Fruit fly (Drosophila melanogaster): Measurements from ENCODE around the gene Rab23.

Rab23 gene

dm6 chr3R:5658984-5659802 lies 26.0 kb downstream of the Rab23 start:
- no peak for TF ChIP-seq CTCF (optimal IDR thresholded peaks at IDR 0.05)
- no peak for TF ChIP-seq CG8478 (optimal IDR thresholded peaks at IDR 0.05)

DNA sequence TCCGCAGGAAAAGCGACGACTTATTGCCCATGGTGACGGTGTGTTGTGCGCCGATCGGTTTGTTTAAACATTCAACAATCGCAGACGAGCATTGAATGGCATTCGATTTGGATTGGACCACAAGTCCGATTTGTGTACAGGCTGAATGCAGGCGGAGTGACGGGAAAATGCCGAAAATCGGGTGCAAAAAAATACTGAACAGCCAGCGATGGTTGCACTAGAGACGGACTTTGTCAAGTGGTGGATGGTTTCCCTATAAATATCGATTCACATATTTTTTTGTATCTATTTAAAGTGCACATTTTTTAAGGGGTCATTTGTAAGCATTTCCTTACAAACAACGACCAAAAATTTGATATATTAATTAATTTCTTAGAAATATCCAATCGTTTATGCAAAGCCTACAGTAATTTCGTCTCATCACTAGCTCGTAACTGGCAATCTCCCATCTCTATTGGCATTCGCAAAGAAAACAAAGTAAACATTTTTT lies 30.5 kb downstream of the Rab23 start, which contains the start of the genes elm and MED27:
Gene elm, minus strand, starts transcription at position 170 of the 490 bp plus-strand sequence.
Gene MED27, plus strand, starts transcription at position 448 of the 490 bp plus-strand sequence.
- TF ChIP-seq CG8478 (optimal IDR thresholded peaks at IDR 0.05) (no peak), CTCF (optimal IDR thresholded peaks at IDR 0.05) (no peak)

- TF ChIP-seq CTCF (optimal IDR thresholded peaks at IDR 0.05): no peak
- no peak for TF ChIP-seq CG8478 (optimal IDR thresholded peaks at IDR 0.05)
Measured at dm6 chr3R:5653887-5654286, 31.3 kb downstream of the Rab23 start.

dm6 chr3R:5649903-5650302 lies 35.3 kb downstream of the Rab23 start:
- TF ChIP-seq CG8478 (optimal IDR thresholded peaks at IDR 0.05) (no peak), CTCF (optimal IDR thresholded peaks at IDR 0.05) (no peak)

- TF ChIP-seq CTCF (optimal IDR thresholded peaks at IDR 0.05) (no peak), CG8478 (optimal IDR thresholded peaks at IDR 0.05) (no peak)
Measured at dm6 chr3R:5648569-5649476, 36.4 kb downstream of the Rab23 start, which contains the start of the genes MTA1-like and Sec23. TSS of gene MTA1-like (minus strand) at chr3R:5648738. TSS of gene Sec23 (plus strand) at chr3R:5649065.

DNA sequence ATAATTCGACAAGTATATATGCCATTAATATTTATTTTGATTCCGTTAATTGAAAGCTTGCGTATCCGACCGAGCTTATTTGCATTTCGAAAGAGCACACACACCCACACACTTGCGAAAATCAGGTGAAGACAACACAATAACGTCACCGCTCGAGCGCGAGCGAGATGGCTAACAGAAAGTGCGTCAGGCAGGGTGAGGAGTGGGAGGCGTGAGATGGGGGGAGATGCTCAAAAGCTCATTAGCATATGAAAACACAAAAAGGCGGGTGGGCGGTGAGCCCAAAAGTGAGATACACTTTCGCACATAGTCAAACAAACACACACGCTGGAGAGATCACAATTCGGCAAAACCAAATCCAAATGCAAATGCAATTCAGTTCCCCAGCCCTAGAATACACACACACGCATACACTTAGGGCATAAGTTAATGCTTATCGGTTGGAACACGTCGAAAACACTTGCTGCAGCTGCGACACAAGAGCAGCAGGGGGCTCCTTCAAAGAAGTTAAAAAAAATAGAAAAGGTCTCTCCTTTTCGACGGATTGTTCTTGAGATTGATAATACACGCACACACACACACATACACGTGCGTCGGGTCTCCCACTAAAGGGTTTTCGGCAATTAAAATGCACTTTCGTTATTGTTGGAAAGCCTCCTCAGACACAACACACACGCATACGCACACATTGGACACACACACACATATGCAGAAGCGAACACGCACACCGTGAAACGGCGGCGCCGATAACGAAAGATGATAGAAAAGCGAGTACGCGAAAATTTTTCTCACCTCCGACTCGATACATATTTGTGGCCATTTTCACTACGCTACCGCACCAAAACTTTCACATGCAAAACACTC lies 37.3 kb downstream of the Rab23 start:
- TF ChIP-seq CG8478 (optimal IDR thresholded peaks at IDR 0.05) (no peak), CTCF (optimal IDR thresholded peaks at IDR 0.05) (no peak)

DNA sequence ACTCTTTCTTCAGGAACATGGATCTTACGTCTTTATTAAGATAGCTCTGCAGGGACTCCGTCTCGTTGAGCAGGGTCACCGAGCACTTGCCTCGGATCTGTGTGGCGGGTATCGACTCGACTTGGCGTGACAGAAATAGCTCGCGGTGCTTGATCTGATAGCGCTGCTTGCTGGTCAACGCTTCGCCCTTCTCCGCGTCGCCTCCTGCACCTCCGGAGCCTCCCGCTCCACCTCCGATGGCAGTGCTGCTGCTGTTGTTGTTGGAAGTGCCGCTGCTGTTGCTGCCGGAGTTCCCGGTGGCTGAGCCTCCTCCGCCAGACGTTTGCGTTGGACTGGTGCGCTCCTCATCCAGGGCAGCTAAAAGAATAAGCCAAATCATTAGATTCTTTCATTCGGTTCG lies 41.8 kb downstream of the Rab23 start:
- TF ChIP-seq CTCF (optimal IDR thresholded peaks at IDR 0.05) (no peak), CG8478 (optimal IDR thresholded peaks at IDR 0.05) (no peak)

- TF ChIP-seq CTCF (optimal IDR thresholded peaks at IDR 0.05): no peak
- TF ChIP-seq CG8478 (optimal IDR thresholded peaks at IDR 0.05): no peak
Measured at dm6 chr3R:5636519-5637430, 48.5 kb downstream of the Rab23 start, which contains the start of the genes CG31548 and CG12170. TSS of gene CG31548 (minus strand) at chr3R:5636852. TSS of gene CG12170 (plus strand) at chr3R:5637234.

dm6 chr3R:5635524-5635923 lies 49.7 kb downstream of the Rab23 start, which contains the start of gene CG31546:
TSS of gene CG31546 (minus strand) at chr3R:5635624.
- TF ChIP-seq CTCF (optimal IDR thresholded peaks at IDR 0.05) (no peak), CG8478 (optimal IDR thresholded peaks at IDR 0.05) (no peak)

- TF ChIP-seq CTCF (optimal IDR thresholded peaks at IDR 0.05): no peak
- no peak for TF ChIP-seq CG8478 (optimal IDR thresholded peaks at IDR 0.05)
Measured at dm6 chr3R:5633437-5633836, 51.8 kb downstream of the Rab23 start, which contains the start of gene CG12171. TSS of gene CG12171 (plus strand) at chr3R:5633627.

DNA sequence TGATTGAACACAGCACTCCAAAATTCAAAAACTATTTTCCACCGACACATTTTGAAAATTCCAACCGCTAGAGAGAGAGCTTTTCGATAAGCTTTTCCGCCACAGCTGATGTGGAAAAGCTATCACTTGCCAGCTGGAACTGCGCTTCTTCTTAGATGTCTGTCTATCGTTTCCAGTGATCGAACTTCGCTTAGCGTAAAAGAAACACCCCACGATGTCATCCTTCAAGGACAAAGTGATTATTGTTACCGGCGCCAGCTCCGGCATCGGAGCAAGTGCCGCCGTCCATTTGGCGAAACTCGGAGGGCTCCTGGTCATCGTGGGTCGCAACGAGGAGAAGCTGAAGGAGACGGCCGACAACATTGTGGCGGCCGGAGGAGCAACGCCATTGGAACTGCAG lies 53.1 kb downstream of the Rab23 start, which contains the start of gene CG31549:
Gene CG31549, plus strand, starts transcription at position 11 of the 400 bp plus-strand sequence.
- TF ChIP-seq CG8478 (optimal IDR thresholded peaks at IDR 0.05): no peak
- TF ChIP-seq CTCF (optimal IDR thresholded peaks at IDR 0.05): no peak
